Fruit fly (Drosophila melanogaster): ENCODE measurements around the gene CG16953.

dm6 chr3R:20595901-20596300 is 10.3 kb upstream of the CG16953 start:
- TF ChIP-seq CG8478 (optimal IDR thresholded peaks at IDR 0.05): no peak
- no peak for TF ChIP-seq CTCF (optimal IDR thresholded peaks at IDR 0.05)
